Worm (Caenorhabditis elegans) whole organism, late embryonic: ENCODE measurements around the gene W06G6.11.

Experiments
- C08G9.2 ChIP-seq: sonication (generic microtip); optimal IDR thresholded peaks from 2 replicates; lab custom pipeline; 2016; ENCODE audit warnings: mild to moderate bottlenecking, missing genetic modification characterization, moderate library complexity, missing compliant biosample characterization
- elt-2 ChIP-seq: sonication (generic microtip); optimal IDR thresholded peaks from 2 replicates; lab custom pipeline; 2016; ENCODE audit warnings: missing genetic modification reagents, missing genetic modification characterization, missing compliant biosample characterization
- mec-3 ChIP-seq: sonication (generic microtip); optimal IDR thresholded peaks from 2 replicates; lab custom pipeline; 2016; ENCODE audit warnings: borderline replicate concordance, missing genetic modification characterization, missing compliant biosample characterization
- pha-4 ChIP-seq: fragments of 150-350 bp; optimal IDR thresholded peaks from 2 replicates; lab custom pipeline; 2018; ENCODE audit warnings: missing biosample characterization, missing genetic modification reagents, missing genetic modification characterization
- pqm-1 ChIP-seq: sonication (generic microtip); optimal IDR thresholded peaks from 2 replicates; lab custom pipeline; 2016; ENCODE audit warnings: missing genetic modification characterization, missing compliant biosample characterization
- ttx-3 ChIP-seq: sonication (generic microtip); optimal IDR thresholded peaks from 2 replicates; lab custom pipeline; 2016; ENCODE audit warnings: missing genetic modification reagents, missing genetic modification characterization, missing compliant biosample characterization
- ztf-16 ChIP-seq: sonication (generic microtip); optimal IDR thresholded peaks from 2 replicates; lab custom pipeline; 2017; ENCODE audit warnings: missing genetic modification characterization, missing compliant biosample characterization

- TF ChIP-seq ttx-3 (tag; lab: Kevin White, UChicago) (no peak), mec-3 (tag; lab: Kevin White, UChicago) (no peak), pha-4 (tag; lab: Kevin White, UChicago) (no peak), C08G9.2 (tag; lab: Kevin White, UChicago) (no peak), pqm-1 (no peak), elt-2 (tag; lab: Kevin White, UChicago) (no peak), ztf-16 (tag; lab: Kevin White, UChicago) (no peak)
Observed at ce11 chrV:16679237-16679636, 30.1 kb upstream of the W06G6.11 start, which contains the start of gene srz-103.
